Worm (Caenorhabditis elegans): ENCODE results near the gene T01B7.13.

The T01B7.13 gene

ce11 chrII:8740326-8740949 lies 25.2 kb downstream of the T01B7.13 start (continued):
- TF ChIP-seq D1046.2 (GFP tag; IDR thresholded peaks at IDR 0.05): no peak
- TF ChIP-seq daf-16 (GFP tag; optimal IDR thresholded peaks at IDR 0.05): no peak
- TF ChIP-seq daf-16 (tag; optimal IDR thresholded peaks at IDR 0.05): peak; percentile 83
- peak; percentile 98 for TF ChIP-seq aha-1 (tag)
- no peak for TF ChIP-seq aly-2 (tag; optimal IDR thresholded peaks at IDR 0.05)
- TF ChIP-seq nhr-48 (tag; optimal IDR thresholded peaks at IDR 0.05): peak; percentile 94
- TF ChIP-seq zfp-3 (GFP tag; conservative IDR thresholded peaks at IDR 0.05): 0 out of 2 replicates have a peak, but pooled peaks have one; percentile 24
- TF ChIP-seq lin-1 (GFP tag; IDR thresholded peaks at IDR 0.05): peak; percentile 87
- TF ChIP-seq lin-13 (GFP tag; optimal IDR thresholded peaks at IDR 0.05): no peak
- TF ChIP-seq nhr-42 (GFP tag; IDR thresholded peaks at IDR 0.05): no peak
- peak; percentile 67 for TF ChIP-seq hlh-30 (tag; optimal IDR thresholded peaks at IDR 0.05; ENCODE audit: insufficient read depth)
- no peak for TF ChIP-seq ama-1 (optimal IDR thresholded peaks at IDR 0.05)
- TF ChIP-seq madf-9 (GFP tag; conservative IDR thresholded peaks at IDR 0.05): 0 out of 2 replicates have a peak, but pooled peaks have one; percentile 27
- TF ChIP-seq saeg-2 (GFP tag; IDR thresholded peaks at IDR 0.05): 0 out of 2 replicates have a peak, but pooled peaks have one; percentile 34
- peak; percentile 40; the same call in 1 of the 2 replicates for TF ChIP-seq ceh-20 (GFP tag; IDR thresholded peaks at IDR 0.05)

- TF ChIP-seq lsy-2 (tag; optimal IDR thresholded peaks at IDR 0.05) (peak in 1 of 2 experiments; percentile 39), nhr-48 (tag; optimal IDR thresholded peaks at IDR 0.05) (peak; percentile 55), daf-12 (tag; optimal IDR thresholded peaks at IDR 0.05) (no peak), attf-4 (tag; optimal IDR thresholded peaks at IDR 0.05) (no peak), php-3 (GFP tag; IDR thresholded peaks at IDR 0.05) (0 out of 2 replicates have a peak, but pooled peaks have one; percentile 5), dmd-6 (GFP tag; IDR thresholded peaks at IDR 0.05) (peak; percentile 63), nhr-28 (tag; optimal IDR thresholded peaks at IDR 0.05) (peak; percentile 16), ZK337.2 (GFP tag; IDR thresholded peaks at IDR 0.05) (no peak), dve-1 (tag; optimal IDR thresholded peaks at IDR 0.05; ENCODE audit: insufficient read depth) (peak; percentile 20), nhr-11 (tag; optimal IDR thresholded peaks at IDR 0.05) (peak; percentile 26), hif-1 (tag; optimal IDR thresholded peaks at IDR 0.05) (peak in 1 of 2 experiments; percentile 58), nhr-6 (tag; optimal IDR thresholded peaks at IDR 0.05) (no peak), madf-5 (GFP tag; IDR thresholded peaks at IDR 0.05) (no peak), Y5F2A.4 (GFP tag; optimal IDR thresholded peaks at IDR 0.05) (no peak), aha-1 (tag) (peak; percentile 97), hlh-11 (tag; optimal IDR thresholded peaks at IDR 0.05) (peak; percentile 62), tra-1 (GFP tag; IDR thresholded peaks at IDR 0.05) (peak; percentile 49; the same call in 1 of the 2 replicates), daf-16 (GFP tag; optimal IDR thresholded peaks at IDR 0.05) (peak in 1 of 2 experiments; percentile 48), daf-16 (tag; optimal IDR thresholded peaks at IDR 0.05) (peak; percentile 40), Y48G9A.11 (GFP tag; IDR thresholded peaks at IDR 0.05) (no peak), lim-7 (GFP tag; IDR thresholded peaks at IDR 0.05) (no peak), mxl-3 (GFP tag; optimal IDR thresholded peaks at IDR 0.05) (peak; percentile 49), hlh-30 (tag; optimal IDR thresholded peaks at IDR 0.05; ENCODE audit: insufficient read depth) (peak; percentile 73), snpc-1.2 (GFP tag; IDR thresholded peaks at IDR 0.05) (no peak), tag-97 (GFP tag; IDR thresholded peaks at IDR 0.05) (no peak), egl-27 (tag; optimal IDR thresholded peaks at IDR 0.05) (no peak), mdl-1 (tag; optimal IDR thresholded peaks at IDR 0.05) (peak in 1 of 2 experiments; percentile 54), ztf-11 (tag; optimal IDR thresholded peaks at IDR 0.05) (no peak), ceh-20 (GFP tag; IDR thresholded peaks at IDR 0.05) (peak; percentile 45; the same call in 1 of the 2 replicates), nhr-102 (tag; optimal IDR thresholded peaks at IDR 0.05) (no peak)
Measured at ce11 chrII:8741277-8741676, 26.1 kb downstream of the T01B7.13 start.

Data from whole organism, L4 larva.